Worm (Caenorhabditis elegans) whole organism, L4 larva: ENCODE results near the gene emc-6.

Experiments used
- T20F7.1 ChIP-seq: fragments of 200-800 bp; sonication (Bioruptor generic); optimal IDR thresholded peaks from 2 replicates; lab custom pipeline; 2018; ENCODE audit warnings: mild to moderate bottlenecking, missing genetic modification characterization, missing compliant biosample characterization
- ZK337.2 ChIP-seq: fragments of 200-800 bp; sonication (Bioruptor generic); IDR thresholded peaks from 2 replicates; pipeline ENCODE4 v1.3.6; 2022; ENCODE audit warnings: missing genetic modification reagents, missing genetic modification characterization, missing compliant biosample characterization
- aha-1 ChIP-seq: fragments of 150-350 bp; peaks from one replicate; lab custom pipeline; 2014; ENCODE audit warnings: missing biosample characterization, missing genetic modification characterization
- ama-1 ChIP-seq: fragments of 150-350 bp; optimal IDR thresholded peaks from 2 replicates; lab custom pipeline; 2014; ENCODE audit warnings: inconsistent platforms, mixed read lengths
- ceh-28 ChIP-seq: fragments of 150-350 bp; optimal IDR thresholded peaks from 2 replicates; lab custom pipeline; 2014; ENCODE audit warnings: missing biosample characterization, missing genetic modification reagents, missing genetic modification characterization
- ceh-32 ChIP-seq: sonication (generic microtip); optimal IDR thresholded peaks from 2 replicates; lab custom pipeline; 2016; ENCODE audit warnings: mild to moderate bottlenecking, missing genetic modification characterization, missing compliant biosample characterization; ENCODE audit not compliant: poor library complexity
- ceh-82 ChIP-seq: sonication (generic microtip); optimal IDR thresholded peaks from 2 replicates; lab custom pipeline; 2017; ENCODE audit warnings: missing biosample characterization, missing genetic modification characterization
- daf-12 ChIP-seq: fragments of 150-350 bp; optimal IDR thresholded peaks from 2 replicates; lab custom pipeline; 2014; ENCODE audit warnings: missing biosample characterization, missing genetic modification reagents, missing genetic modification characterization
- dmd-6 ChIP-seq: fragments of 200-800 bp; sonication (Bioruptor generic); IDR thresholded peaks from 2 replicates; pipeline ENCODE4 v1.3.6; 2022; ENCODE audit warnings: missing genetic modification reagents, missing genetic modification characterization, missing compliant biosample characterization
- dmd-9 ChIP-seq: fragments of 200-800 bp; sonication (Bioruptor generic); IDR thresholded peaks from 2 replicates; pipeline ENCODE4 v1.3.6; 2022; ENCODE audit warnings: missing genetic modification reagents, missing genetic modification characterization, missing compliant biosample characterization
- dpl-1 ChIP-seq: fragments of 150-350 bp; optimal IDR thresholded peaks from 2 replicates; lab custom pipeline; 2014; ENCODE audit warnings: missing biosample characterization, missing genetic modification reagents, missing genetic modification characterization
- duxl-1 ChIP-seq: sonication (generic microtip); optimal IDR thresholded peaks from 2 replicates; lab custom pipeline; 2016; ENCODE audit warnings: mild to moderate bottlenecking, missing genetic modification characterization, moderate library complexity, missing compliant biosample characterization; ENCODE audit not compliant: poor library complexity
- egl-27 ChIP-seq: sonication (generic microtip); optimal IDR thresholded peaks from 3 replicates; lab custom pipeline; 2017; ENCODE audit warnings: missing biosample characterization, missing genetic modification reagents, missing genetic modification characterization
- egl-43 ChIP-seq: fragments of 200-800 bp; sonication (Bioruptor generic); IDR thresholded peaks from 2 replicates; pipeline ENCODE4 v1.3.6; 2022; ENCODE audit warnings: missing genetic modification reagents, missing genetic modification characterization, missing compliant biosample characterization
- fkh-10 ChIP-seq: fragments of 150-350 bp; optimal IDR thresholded peaks from 2 replicates; lab custom pipeline; 2014; ENCODE audit warnings: missing biosample characterization, missing genetic modification reagents, missing genetic modification characterization
- gei-8 ChIP-seq: fragments of 200-800 bp; sonication (Bioruptor generic); optimal IDR thresholded peaks from 2 replicates; lab custom pipeline; 2018; ENCODE audit warnings: mild to moderate bottlenecking, missing genetic modification characterization, missing compliant biosample characterization
- hif-1 ChIP-seq, 2 experiments: sonication (generic microtip); optimal IDR thresholded peaks; 2 replicates each; lab custom pipeline; 2016 to 2017; ENCODE audit warnings: missing compliant biosample characterization in 2 of 2, missing genetic modification characterization in 2 of 2, missing genetic modification reagents in 2 of 2, missing genotype in 2 of 2, mild to moderate bottlenecking in 1 of 2
- lim-7 ChIP-seq: fragments of 200-800 bp; sonication (Bioruptor generic); IDR thresholded peaks from 2 replicates; pipeline ENCODE4 v1.3.6; 2022; ENCODE audit warnings: missing genetic modification characterization, missing compliant biosample characterization
- lin-1 ChIP-seq: fragments of 200-800 bp; sonication (Bioruptor generic); IDR thresholded peaks from 2 replicates; pipeline ENCODE4 v1.3.6; 2022; ENCODE audit warnings: missing genetic modification reagents, missing genetic modification characterization, missing compliant biosample characterization
- lir-3 ChIP-seq: sonication (generic microtip); optimal IDR thresholded peaks from 2 replicates; lab custom pipeline; 2016; ENCODE audit warnings: mild to moderate bottlenecking, missing genetic modification characterization, missing compliant biosample characterization
- lsy-2 ChIP-seq, 2 experiments: fragments of 150-350 bp in 1 of 2; sonication (generic microtip) in 1 of 2; optimal IDR thresholded peaks; 2 replicates each; lab custom pipeline; 2014 to 2017; ENCODE audit warnings: missing biosample characterization in 2 of 2, missing genetic modification characterization in 2 of 2
- madf-9 ChIP-seq: fragments of 200-800 bp; sonication (Bioruptor generic); conservative IDR thresholded peaks from 2 replicates; pipeline ENCODE4 v1.3.6; 2022; ENCODE audit warnings: missing genetic modification reagents, missing genetic modification characterization, missing compliant biosample characterization
- mep-1 ChIP-seq: fragments of 150-350 bp; sonication (generic microtip); optimal IDR thresholded peaks from 3 replicates; lab custom pipeline; 2014; ENCODE audit warnings: missing biosample characterization, missing genetic modification characterization
- mes-2 ChIP-seq: sonication (generic microtip); optimal IDR thresholded peaks from 2 replicates; lab custom pipeline; 2016; ENCODE audit warnings: missing genotype, mild to moderate bottlenecking, missing genetic modification characterization, missing compliant biosample characterization; ENCODE audit not compliant: poor library complexity, severe bottlenecking
- mxl-3 ChIP-seq: fragments of 200-800 bp; sonication (Bioruptor generic); optimal IDR thresholded peaks from 2 replicates; lab custom pipeline; 2018; ENCODE audit warnings: mild to moderate bottlenecking, missing genetic modification characterization, missing compliant biosample characterization
- nhr-11 ChIP-seq: fragments of 150-350 bp; optimal IDR thresholded peaks from 2 replicates; lab custom pipeline; 2014; ENCODE audit warnings: missing biosample characterization, missing genetic modification characterization
- nhr-28 ChIP-seq: fragments of 150-350 bp; optimal IDR thresholded peaks from 2 replicates; lab custom pipeline; 2014; ENCODE audit warnings: missing biosample characterization, missing genetic modification characterization
- nhr-42 ChIP-seq: fragments of 200-800 bp; sonication (Bioruptor generic); IDR thresholded peaks from 2 replicates; pipeline ENCODE4 v1.3.6; 2022; ENCODE audit warnings: missing genetic modification characterization, missing compliant biosample characterization
- php-3 ChIP-seq: fragments of 200-800 bp; sonication (Bioruptor generic); IDR thresholded peaks from 2 replicates; pipeline ENCODE4 v1.3.6; 2022; ENCODE audit warnings: missing genetic modification reagents, missing genetic modification characterization, missing compliant biosample characterization
- saeg-2 ChIP-seq: fragments of 200-800 bp; sonication (Bioruptor generic); IDR thresholded peaks from 2 replicates; pipeline ENCODE4 v1.3.6; 2022; ENCODE audit warnings: missing genetic modification reagents, missing genetic modification characterization, missing compliant biosample characterization
- sdz-12 ChIP-seq: fragments of 200-800 bp; sonication (Bioruptor generic); optimal IDR thresholded peaks from 2 replicates; lab custom pipeline; 2018; ENCODE audit warnings: mild to moderate bottlenecking, missing genetic modification characterization, missing compliant biosample characterization
- spr-1 ChIP-seq: sonication (generic microtip); optimal IDR thresholded peaks from 2 replicates; lab custom pipeline; 2016; ENCODE audit warnings: mild to moderate bottlenecking, missing genetic modification characterization, missing compliant biosample characterization
- tra-1 ChIP-seq: fragments of 200-800 bp; sonication (Bioruptor generic); IDR thresholded peaks from 2 replicates; pipeline ENCODE4 v1.3.6; 2022; ENCODE audit warnings: missing genetic modification reagents, missing genetic modification characterization, missing compliant biosample characterization
- zip-11 ChIP-seq: fragments of 200-800 bp; sonication (Bioruptor generic); IDR thresholded peaks from 2 replicates; pipeline ENCODE4 v1.3.6; 2022; ENCODE audit warnings: missing genetic modification characterization, missing compliant biosample characterization

The emc-6 gene

ce11 chrIV:7710824-7711223, 1.3 kb upstream of the emc-6 start, which contains the start of gene nhr-8 (continued):
- TF ChIP-seq lsy-2 (tag; optimal IDR thresholded peaks at IDR 0.05; lab: Kevin White, UChicago) = peak in 1 of 2 experiments; percentile 29
- peak; percentile 67 for TF ChIP-seq lin-1 (GFP tag; lab: Robert Waterston, UW)
- peak; percentile 81 for TF ChIP-seq php-3 (GFP tag; lab: Robert Waterston, UW)
- no peak for TF ChIP-seq fkh-10 (GFP tag; lab: Kevin White, UChicago)
- peak; percentile 58; the same call in 1 of the 2 replicates for TF ChIP-seq tra-1 (GFP tag; lab: Robert Waterston, UW)
- no peak for TF ChIP-seq nhr-11
- TF ChIP-seq hif-1 (tag; optimal IDR thresholded peaks at IDR 0.05; lab: Kevin White, UChicago) = no peak
- no peak for TF ChIP-seq daf-12
- 0 out of 2 replicates have a peak, but pooled peaks have one; percentile 29 for TF ChIP-seq saeg-2 (GFP tag; lab: Robert Waterston, UW)
- no peak for TF ChIP-seq spr-1
- TF ChIP-seq dmd-6 = peak; percentile 92
- no peak for TF ChIP-seq ama-1 (lab: Kevin White, UChicago)
- peak; percentile 51 for TF ChIP-seq T20F7.1 (GFP tag; lab: Kevin White, UChicago)
- TF ChIP-seq gei-8 (GFP tag; lab: Kevin White, UChicago) = no peak
- no peak for TF ChIP-seq dmd-9
- TF ChIP-seq ceh-82 (tag; lab: Kevin White, UChicago) = no peak
- peak; percentile 17 for TF ChIP-seq mes-2 (tag; lab: Kevin White, UChicago)
- TF ChIP-seq nhr-28 (tag; lab: Kevin White, UChicago) = peak; percentile 93
- peak; percentile 54 for TF ChIP-seq mep-1 (tag; lab: Kevin White, UChicago)
- no peak for TF ChIP-seq sdz-12 (GFP tag; lab: Kevin White, UChicago)

ce11 chrIV:7706805-7707204, 2.7 kb downstream of the emc-6 start, which contains the start of gene F33D4.4:
F33D4.4 (minus strand) TSS chrIV:7706905.
- TF ChIP-seq gei-8 (GFP tag; lab: Kevin White, UChicago) (no peak), nhr-28 (tag; lab: Kevin White, UChicago) (peak; percentile 55), mxl-3 (GFP tag; lab: Kevin White, UChicago) (no peak), ZK337.2 (no peak), dmd-6 (0 out of 2 replicates have a peak, but pooled peaks have one; percentile 12)
- TF ChIP-seq, all 104 proteins: peak for 2

ce11 chrIV:7698320-7698719, 11.2 kb downstream of the emc-6 start, which contains the start of gene flp-13:
flp-13 (minus strand) TSS chrIV:7698420.
- TF ChIP-seq dmd-6 (no peak), tra-1 (GFP tag; lab: Robert Waterston, UW) (no peak), nhr-42 (GFP tag; lab: Robert Waterston, UW) (no peak), lir-3 (tag; lab: Kevin White, UChicago) (no peak), fkh-10 (GFP tag; lab: Kevin White, UChicago) (no peak), duxl-1 (tag; lab: Kevin White, UChicago) (no peak), dpl-1 (GFP tag; lab: Kevin White, UChicago) (no peak), egl-43 (GFP tag; lab: Robert Waterston, UW) (no peak)

- TF ChIP-seq spr-1 (no peak), lim-7 (no peak), aha-1 (tag; lab: Kevin White, UChicago) (peak; percentile 92), ceh-28 (tag; lab: Kevin White, UChicago) (no peak), egl-27 (tag; lab: Kevin White, UChicago) (no peak), ceh-32 (tag; lab: Kevin White, UChicago) (no peak), zip-11 (GFP tag; lab: Robert Waterston, UW) (no peak), madf-9 (GFP tag; lab: Robert Waterston, UW) (no peak)
Observed at ce11 chrIV:7692451-7692850, 17.1 kb downstream of the emc-6 start.
